Worm (Caenorhabditis elegans): ENCODE measurements around the gene sri-65.

Gene sri-65

ce11 chrV:16370039-16370438, 18.1 kb downstream of the sri-65 start (continued):
- peak; percentile 49 for TF ChIP-seq nhr-85 (tag)
- no peak for TF ChIP-seq Y116A8C.19 (tag; optimal IDR thresholded peaks at IDR 0.05; ENCODE audit: borderline replicate concordance)
- TF ChIP-seq egl-27 (tag; optimal IDR thresholded peaks at IDR 0.05), result no peak
- no peak for TF ChIP-seq unc-62 (GFP tag; optimal IDR thresholded peaks at IDR 0.05)
- TF ChIP-seq egl-13 (tag; optimal IDR thresholded peaks at IDR 0.05), result peak; percentile 42
- no peak for TF ChIP-seq sox-4 (tag; optimal IDR thresholded peaks at IDR 0.05)
- no peak for TF ChIP-seq nhr-11 (tag; optimal IDR thresholded peaks at IDR 0.05)
- peak; percentile 74 for TF ChIP-seq tbx-2 (tag; optimal IDR thresholded peaks at IDR 0.05)
- TF ChIP-seq fkh-8 (tag; optimal IDR thresholded peaks at IDR 0.05), result peak; percentile 17
- TF ChIP-seq mab-9 (GFP tag; IDR thresholded peaks at IDR 0.05), result no peak
- no peak for TF ChIP-seq nhr-237 (tag; optimal IDR thresholded peaks at IDR 0.05)
- TF ChIP-seq nhr-77 (tag; optimal IDR thresholded peaks at IDR 0.05), result peak; percentile 37
- TF ChIP-seq isw-1 (GFP tag; IDR thresholded peaks at IDR 0.05), result peak; percentile 7; the same call in 1 of the 2 replicates
- TF ChIP-seq unc-30 (tag; optimal IDR thresholded peaks at IDR 0.05), result no peak
- TF ChIP-seq nhr-90 (tag; optimal IDR thresholded peaks at IDR 0.05; ENCODE audit: poor library complexity), result peak; percentile 88
- peak; percentile 10 for TF ChIP-seq jun-1 (tag; optimal IDR thresholded peaks at IDR 0.05)
- no peak for TF ChIP-seq hpl-2 (GFP tag; optimal IDR thresholded peaks at IDR 0.05)
- no peak for TF ChIP-seq sptf-1 (tag; optimal IDR thresholded peaks at IDR 0.05)
- TF ChIP-seq lir-3 (tag; optimal IDR thresholded peaks at IDR 0.05; ENCODE audit: poor library complexity), result no peak
- TF ChIP-seq rnt-1 (tag; optimal IDR thresholded peaks at IDR 0.05), result peak; percentile 88
- peak; percentile 22 for TF ChIP-seq aly-2 (tag; optimal IDR thresholded peaks at IDR 0.05)
- TF ChIP-seq vab-15 (tag; optimal IDR thresholded peaks at IDR 0.05), result no peak
- TF ChIP-seq lin-14 (GFP tag; optimal IDR thresholded peaks at IDR 0.05), result no peak
- peak; percentile 65 for TF ChIP-seq irx-1 (tag; optimal IDR thresholded peaks at IDR 0.05)
- TF ChIP-seq lin-35 (GFP tag; optimal IDR thresholded peaks at IDR 0.05), result peak; percentile 61 to 86
- peak; percentile 7 for TF ChIP-seq F16B12.6 (tag; optimal IDR thresholded peaks at IDR 0.05)
- peak in 1 of 6 experiments; percentile 32 for TF ChIP-seq elt-3 (tag; optimal IDR thresholded peaks at IDR 0.05)
- peak; percentile 3 for TF ChIP-seq blmp-1 (tag; optimal IDR thresholded peaks at IDR 0.05)
- TF ChIP-seq ces-1 (GFP tag; optimal IDR thresholded peaks at IDR 0.05), result no peak
- TF ChIP-seq efl-3 (GFP tag; optimal IDR thresholded peaks at IDR 0.05), result no peak
- TF ChIP-seq unc-98 (GFP tag; IDR thresholded peaks at IDR 0.05), result no peak

- TF ChIP-seq swsn-7 (tag; optimal IDR thresholded peaks at IDR 0.05) (no peak), efl-1 (optimal IDR thresholded peaks at IDR 0.05) (no peak), efl-1 (GFP tag; optimal IDR thresholded peaks at IDR 0.05 in 1 of 2) (peak in 1 of 2 experiments; percentile 55)
These were observed 20.0 kb downstream of the sri-65 start for ce11 chrV:16368143-16368542.

DNA sequence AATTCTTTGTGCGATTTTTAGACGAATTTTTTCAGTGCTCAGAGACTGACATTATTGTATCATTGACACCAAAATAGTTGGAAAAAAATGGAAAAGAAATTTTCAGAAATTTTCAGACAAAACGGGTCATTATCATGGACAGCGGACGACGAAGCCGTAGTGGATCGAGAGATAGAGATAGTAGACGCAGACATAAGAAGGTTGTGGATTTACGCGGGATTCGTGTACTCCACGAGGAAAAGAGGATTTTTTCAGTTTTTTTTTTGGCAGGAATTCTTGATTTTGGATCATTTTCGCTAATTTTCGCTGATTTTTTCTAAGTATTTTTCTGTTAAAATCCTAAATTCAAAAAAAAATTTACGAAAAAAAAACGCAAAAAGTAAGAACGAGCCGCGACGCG, 20.6 kb downstream of the sri-65 start, which contains the start of gene W08G11.3:
W08G11.3 (plus strand) TSS at position 107 of the 400 bp plus-strand sequence.
- TF ChIP-seq sptf-1 (tag; optimal IDR thresholded peaks at IDR 0.05), result no peak
- peak; percentile 40 for TF ChIP-seq aly-2 (tag; optimal IDR thresholded peaks at IDR 0.05)
- no peak for TF ChIP-seq nhr-85 (tag)
- no peak for TF ChIP-seq C04F5.9 (tag; optimal IDR thresholded peaks at IDR 0.05)
- peak in 1 of 3 experiments; percentile 2 for TF ChIP-seq ceh-82 (tag; optimal IDR thresholded peaks at IDR 0.05)
- peak; percentile 2 for TF ChIP-seq nhr-71 (tag; optimal IDR thresholded peaks at IDR 0.05)
- no peak for TF ChIP-seq ama-1 (optimal IDR thresholded peaks at IDR 0.05)

- TF ChIP-seq efl-1 (optimal IDR thresholded peaks at IDR 0.05) (no peak), efl-1 (GFP tag; optimal IDR thresholded peaks at IDR 0.05 in 1 of 2) (no peak), lsy-2 (tag; optimal IDR thresholded peaks at IDR 0.05) (no peak), nhr-19 (GFP tag; conservative IDR thresholded peaks at IDR 0.05) (no peak), aha-1 (tag; optimal IDR thresholded peaks at IDR 0.05) (no peak), nhr-77 (tag; optimal IDR thresholded peaks at IDR 0.05) (no peak), ceh-8 (GFP tag; optimal IDR thresholded peaks at IDR 0.05) (no peak), fkh-8 (tag; optimal IDR thresholded peaks at IDR 0.05) (no peak), lin-13 (GFP tag; optimal IDR thresholded peaks at IDR 0.05) (no peak), hpl-2 (GFP tag; optimal IDR thresholded peaks at IDR 0.05) (no peak), ztf-11 (tag; optimal IDR thresholded peaks at IDR 0.05) (no peak), lin-39 (tag; optimal IDR thresholded peaks at IDR 0.05) (no peak), hlh-17 (GFP tag; optimal IDR thresholded peaks at IDR 0.05; ENCODE audit: borderline replicate concordance) (no peak), unc-130 (tag; optimal IDR thresholded peaks at IDR 0.05) (no peak), ceh-63 (GFP tag; optimal IDR thresholded peaks at IDR 0.05) (no peak), ceh-90 (tag; optimal IDR thresholded peaks at IDR 0.05) (no peak), rnt-1 (tag; optimal IDR thresholded peaks at IDR 0.05) (no peak), isw-1 (GFP tag; IDR thresholded peaks at IDR 0.05) (no peak)
These were observed 26.8 kb downstream of the sri-65 start for ce11 chrV:16361350-16361749.

All from whole organism, L1 larva.